Worm (Caenorhabditis elegans) whole organism, young adult: ENCODE measurements around the gene W09C2.8.
"Not testable (repeated sequence)": the region's sequence is repeated elsewhere in the genome, so short reads cannot be mapped to it uniquely, and the experiment has no call there.

Source experiments
- B0261.1 ChIP-seq: sonication (generic microtip); optimal IDR thresholded peaks from 2 replicates; lab custom pipeline; 2016; ENCODE audit warnings: mild to moderate bottlenecking, missing genetic modification characterization, moderate library complexity, missing compliant biosample characterization
- C17E4.6 ChIP-seq: fragments of 200-800 bp; sonication (Bioruptor generic); IDR thresholded peaks from 2 replicates; pipeline ENCODE4 v1.3.6; 2022; ENCODE audit warnings: missing genetic modification reagents, missing genetic modification characterization, missing compliant biosample characterization
- F23B12.7 ChIP-seq: sonication (generic microtip); optimal IDR thresholded peaks from 2 replicates; lab custom pipeline; 2017; ENCODE audit warnings: missing genetic modification characterization, mild to moderate bottlenecking, missing compliant biosample characterization, antibody characterized with exemption, moderate library complexity; ENCODE audit not compliant: insufficient read depth
- F49E8.2 ChIP-seq: sonication (generic microtip); optimal IDR thresholded peaks from 3 replicates; lab custom pipeline; 2017; ENCODE audit warnings: missing genetic modification characterization, mild to moderate bottlenecking, missing compliant biosample characterization, antibody characterized with exemption, moderate library complexity; ENCODE audit not compliant: insufficient read depth
- F57A8.1 ChIP-seq: fragments of 200-800 bp; sonication (Bioruptor generic); optimal IDR thresholded peaks from 2 replicates; lab custom pipeline; 2018; ENCODE audit warnings: mild to moderate bottlenecking, missing genetic modification characterization, moderate library complexity, missing compliant biosample characterization
- T26A5.8 ChIP-seq: sonication (generic microtip); optimal IDR thresholded peaks from 2 replicates; lab custom pipeline; 2016; ENCODE audit warnings: missing genetic modification characterization, missing compliant biosample characterization
- Y53F4B.3 ChIP-seq: fragments of 200-800 bp; sonication (Bioruptor generic); IDR thresholded peaks from 2 replicates; pipeline ENCODE4 v1.3.6; 2022; ENCODE audit warnings: missing genetic modification reagents, missing genetic modification characterization, missing compliant biosample characterization
- aptf-3 ChIP-seq: fragments of 200-800 bp; sonication (Bioruptor generic); IDR thresholded peaks from 2 replicates; pipeline ENCODE4 v1.3.6; 2022; ENCODE audit warnings: missing genetic modification characterization, missing compliant biosample characterization
- athp-1 ChIP-seq: sonication (generic microtip); optimal IDR thresholded peaks from 2 replicates; lab custom pipeline; 2017; ENCODE audit warnings: mild to moderate bottlenecking, missing genetic modification characterization, missing compliant biosample characterization
- attf-3 ChIP-seq: fragments of 200-800 bp; sonication (Bioruptor generic); conservative IDR thresholded peaks from 2 replicates; pipeline ENCODE4 v1.3.6; 2022; ENCODE audit warnings: missing genetic modification reagents, missing genetic modification characterization, missing compliant biosample characterization
- ccch-3 ChIP-seq: fragments of 200-800 bp; sonication (Bioruptor generic); optimal IDR thresholded peaks from 2 replicates; lab custom pipeline; 2018; ENCODE audit warnings: mild to moderate bottlenecking, missing genetic modification characterization, missing compliant biosample characterization
- cebp-1 ChIP-seq, 2 experiments: fragments of 200-800 bp in 1 of 2; sonication (Bioruptor generic) in 1 of 2; sonication (generic microtip) in 1 of 2; IDR thresholded peaks in 1 of 2; optimal IDR thresholded peaks in 1 of 2; 2 replicates each; pipeline versions ENCODE4 v1.3.6 to Lab custom; 2017 to 2022; ENCODE audit warnings: missing compliant biosample characterization in 2 of 2, missing genetic modification characterization in 2 of 2, mild to moderate bottlenecking in 1 of 2, missing genetic modification reagents in 1 of 2, moderate library complexity in 1 of 2
- ceh-27 ChIP-seq: fragments of 200-800 bp; sonication (Bioruptor generic); optimal IDR thresholded peaks from 2 replicates; lab custom pipeline; 2018; ENCODE audit warnings: mild to moderate bottlenecking, missing genetic modification characterization, moderate library complexity, missing compliant biosample characterization
- ceh-40 ChIP-seq: fragments of 200-800 bp; sonication (Bioruptor generic); IDR thresholded peaks from 2 replicates; pipeline ENCODE4 v1.3.6; 2022; ENCODE audit warnings: missing genetic modification characterization, missing compliant biosample characterization
- ceh-58 ChIP-seq: fragments of 200-800 bp; sonication (Bioruptor generic); IDR thresholded peaks from 2 replicates; pipeline ENCODE4 v1.3.6; 2022; ENCODE audit warnings: missing genetic modification characterization, missing compliant biosample characterization
- ceh-79 ChIP-seq: sonication (generic microtip); optimal IDR thresholded peaks from 2 replicates; lab custom pipeline; 2017; ENCODE audit warnings: mild to moderate bottlenecking, missing genetic modification characterization, missing compliant biosample characterization
- ceh-91 ChIP-seq: fragments of 200-800 bp; sonication (Bioruptor generic); IDR thresholded peaks from 2 replicates; pipeline ENCODE4 v1.3.6; 2022; ENCODE audit warnings: missing genetic modification reagents, missing genetic modification characterization, missing compliant biosample characterization
- chd-7 ChIP-seq: sonication (generic microtip); optimal IDR thresholded peaks from 2 replicates; lab custom pipeline; 2016; ENCODE audit warnings: mild to moderate bottlenecking, missing genetic modification characterization, moderate library complexity, missing compliant biosample characterization
- dox-1 ChIP-seq: fragments of 200-800 bp; sonication (Bioruptor generic); IDR thresholded peaks from 2 replicates; pipeline ENCODE4 v1.3.6; 2022; ENCODE audit warnings: missing genetic modification reagents, missing genetic modification characterization, missing compliant biosample characterization
- dpl-1 ChIP-seq: fragments of 150-350 bp; optimal IDR thresholded peaks from 2 replicates; lab custom pipeline; 2014; ENCODE audit warnings: missing biosample characterization, missing genetic modification reagents, missing genetic modification characterization
- ekl-4 ChIP-seq: fragments of 200-800 bp; sonication (Bioruptor generic); IDR thresholded peaks from 2 replicates; pipeline ENCODE4 v1.3.6; 2022; ENCODE audit warnings: missing genetic modification reagents, missing genetic modification characterization, missing compliant biosample characterization
- ets-4 ChIP-seq: fragments of 200-800 bp; sonication (Bioruptor generic); optimal IDR thresholded peaks from 2 replicates; lab custom pipeline; 2018; ENCODE audit warnings: mild to moderate bottlenecking, missing genetic modification characterization, missing compliant biosample characterization
- fkh-3 ChIP-seq: sonication (generic microtip); optimal IDR thresholded peaks from 2 replicates; lab custom pipeline; 2016; ENCODE audit warnings: mild to moderate bottlenecking, missing genetic modification characterization, missing compliant biosample characterization
- gei-17 ChIP-seq: fragments of 200-800 bp; sonication (Bioruptor generic); optimal IDR thresholded peaks from 2 replicates; lab custom pipeline; 2018; ENCODE audit warnings: mild to moderate bottlenecking, missing genetic modification characterization, missing compliant biosample characterization
- hlh-12 ChIP-seq: sonication (generic microtip); optimal IDR thresholded peaks from 2 replicates; lab custom pipeline; 2016; ENCODE audit warnings: missing genetic modification characterization, missing compliant biosample characterization
- hmg-1.2 ChIP-seq: fragments of 200-800 bp; sonication (Bioruptor generic); IDR thresholded peaks from 2 replicates; pipeline ENCODE4 v1.3.6; 2022; ENCODE audit warnings: missing genetic modification reagents, missing genetic modification characterization, missing compliant biosample characterization
- hmg-20 ChIP-seq: fragments of 200-800 bp; sonication (Bioruptor generic); IDR thresholded peaks from 2 replicates; pipeline ENCODE4 v1.3.6; 2022; ENCODE audit warnings: missing genetic modification reagents, missing genetic modification characterization, missing compliant biosample characterization
- hsf-1 ChIP-seq: fragments of 200-800 bp; sonication (Bioruptor generic); IDR thresholded peaks from 2 replicates; pipeline ENCODE4 v1.3.6; 2022; ENCODE audit warnings: missing genetic modification reagents, missing genetic modification characterization, missing compliant biosample characterization
- lin-35 ChIP-seq, 3 experiments: fragments of 150-350 bp in 2 of 3; sonication (generic microtip) in 1 of 3; optimal IDR thresholded peaks; 2 replicates each; lab custom pipeline; 2014 to 2018; ENCODE audit warnings: missing biosample characterization in 3 of 3, missing genetic modification characterization in 3 of 3, missing genetic modification reagents in 3 of 3
- lin-40 ChIP-seq: sonication (generic microtip); optimal IDR thresholded peaks from 2 replicates; lab custom pipeline; 2016; ENCODE audit warnings: missing genetic modification characterization, mild to moderate bottlenecking, missing compliant biosample characterization, missing genotype, missing genetic modification reagents
- lin-54 ChIP-seq: fragments of 200-800 bp; sonication (Bioruptor generic); optimal IDR thresholded peaks from 2 replicates; lab custom pipeline; 2018; ENCODE audit warnings: mild to moderate bottlenecking, missing genetic modification characterization, missing compliant biosample characterization
- mcd-1 ChIP-seq: fragments of 200-800 bp; sonication (Bioruptor generic); IDR thresholded peaks from 2 replicates; pipeline ENCODE4 v1.3.6; 2022; ENCODE audit warnings: missing genetic modification reagents, missing genetic modification characterization, missing compliant biosample characterization
- nfya-1 ChIP-seq: sonication (generic microtip); optimal IDR thresholded peaks from 2 replicates; lab custom pipeline; 2017; ENCODE audit warnings: antibody characterized with exemption, missing compliant biosample characterization, missing genetic modification characterization, borderline replicate concordance; ENCODE audit not compliant: insufficient read depth
- nhr-80 ChIP-seq: sonication (generic microtip); optimal IDR thresholded peaks from 2 replicates; lab custom pipeline; 2016; ENCODE audit warnings: missing genetic modification characterization, missing compliant biosample characterization
- repo-1 ChIP-seq: sonication (generic microtip); optimal IDR thresholded peaks from 2 replicates; lab custom pipeline; 2017; ENCODE audit warnings: mild to moderate bottlenecking, missing genetic modification characterization, missing compliant biosample characterization
- snpc-1.3 ChIP-seq: sonication (generic microtip); optimal IDR thresholded peaks from 2 replicates; lab custom pipeline; 2017; ENCODE audit warnings: missing genetic modification characterization, mild to moderate bottlenecking, missing compliant biosample characterization, antibody characterized with exemption, moderate library complexity, missing genotype, missing genetic modification reagents; ENCODE audit not compliant: insufficient read depth
- snpc-3.4 ChIP-seq: sonication (generic microtip); optimal IDR thresholded peaks from 2 replicates; lab custom pipeline; 2017; ENCODE audit warnings: missing genetic modification characterization, mild to moderate bottlenecking, missing compliant biosample characterization, antibody characterized with exemption, moderate library complexity, missing genotype, missing genetic modification reagents
- tlf-1 ChIP-seq: fragments of 200-800 bp; sonication (Bioruptor generic); optimal IDR thresholded peaks from 2 replicates; lab custom pipeline; 2018; ENCODE audit warnings: mild to moderate bottlenecking, missing genetic modification characterization, missing compliant biosample characterization
- xnd-1 ChIP-seq: sonication (generic microtip); optimal IDR thresholded peaks from 2 replicates; lab custom pipeline; 2016; ENCODE audit warnings: missing genotype, missing genetic modification reagents, missing genetic modification characterization, missing compliant biosample characterization
- zim-3 ChIP-seq: sonication (generic microtip); optimal IDR thresholded peaks from 2 replicates; lab custom pipeline; 2017; ENCODE audit warnings: mild to moderate bottlenecking, missing genetic modification characterization, moderate library complexity, missing compliant biosample characterization
- ztf-26 ChIP-seq: sonication (generic microtip); optimal IDR thresholded peaks from 2 replicates; lab custom pipeline; 2017; ENCODE audit warnings: missing genetic modification characterization, missing compliant biosample characterization

W09C2.8 gene

DNA sequence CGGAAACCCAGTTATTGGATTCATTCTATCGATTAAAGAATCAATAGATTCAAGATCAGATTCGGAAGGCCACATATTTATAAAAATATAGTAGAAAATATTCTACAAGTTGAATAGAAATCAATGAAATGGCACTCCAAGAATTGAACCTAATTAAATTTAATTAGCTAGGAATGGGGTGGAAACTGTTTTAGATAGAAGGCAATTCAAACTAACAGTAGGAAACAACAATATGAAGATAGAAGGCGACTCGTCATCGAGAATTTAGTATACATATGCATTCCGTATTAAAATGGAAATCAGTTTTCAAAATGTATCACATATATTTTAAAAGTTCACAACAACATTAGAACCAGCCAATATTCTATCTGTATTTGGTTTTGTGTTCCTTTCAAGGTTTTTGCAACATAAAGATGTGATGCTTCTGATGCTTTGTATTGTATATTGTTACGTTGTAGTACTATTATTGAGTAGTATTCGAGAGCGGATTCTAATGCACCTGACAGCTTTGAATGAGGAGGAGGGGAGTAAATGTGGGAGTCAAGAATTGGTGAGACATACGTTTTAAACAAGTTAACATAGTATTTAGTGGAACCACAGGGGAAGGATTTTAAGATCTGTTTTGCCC, 28.3 kb downstream of the W09C2.8 start, which contains the start of the genes F27C8.3 and F27C8.2:
F27C8.3 (minus strand) TSS at position 101 of the 628 bp plus-strand sequence.
F27C8.2 (plus strand) TSS at position 578 of the 628 bp plus-strand sequence.
- not testable (repeated sequence) for TF ChIP-seq aptf-3 (GFP tag; lab: Robert Waterston, UW); ceh-27 (GFP tag; lab: Kevin White, UChicago); lin-40 (tag; lab: Kevin White, UChicago)

DNA sequence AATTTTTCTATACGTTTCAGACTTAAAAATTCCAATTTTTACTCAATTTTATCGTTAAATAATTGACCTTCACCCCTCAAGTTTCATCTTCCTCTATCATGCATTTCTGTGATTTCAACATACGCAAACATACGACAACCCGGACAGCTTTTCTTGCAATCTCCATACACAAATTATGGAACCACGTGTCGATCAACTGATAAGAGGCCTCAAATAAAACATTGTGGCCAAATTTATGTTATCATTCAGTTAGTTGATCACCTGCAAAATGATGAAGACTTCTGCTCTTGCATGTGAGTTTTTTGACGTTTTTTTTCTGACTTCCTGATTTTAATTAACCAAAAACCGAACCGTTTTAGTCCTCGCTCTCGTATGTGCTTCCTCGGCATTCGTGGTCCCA, 30.7 kb downstream of the W09C2.8 start, which contains the start of gene spp-18:
spp-18 (plus strand) TSS at position 257 of the 400 bp plus-strand sequence.
- TF ChIP-seq ccch-3 (no peak), ets-4 (GFP tag; lab: Kevin White, UChicago) (peak; percentile 75), hsf-1 (GFP tag; lab: Robert Waterston, UW) (no peak), nhr-80 (tag; lab: Kevin White, UChicago) (peak; percentile 87), cebp-1 (GFP tag; IDR thresholded peaks at IDR 0.05; lab: Robert Waterston, UW) (peak; percentile 68; the same call in 1 of the 2 replicates), cebp-1 (tag; optimal IDR thresholded peaks at IDR 0.05; lab: Kevin White, UChicago) (no peak), ceh-79 (no peak), xnd-1 (tag; lab: Kevin White, UChicago) (no peak), ztf-26 (tag; lab: Kevin White, UChicago) (no peak), zim-3 (tag; lab: Kevin White, UChicago) (no peak), dox-1 (GFP tag; lab: Robert Waterston, UW) (0 out of 2 replicates have a peak, but pooled peaks have one; percentile 37)

DNA sequence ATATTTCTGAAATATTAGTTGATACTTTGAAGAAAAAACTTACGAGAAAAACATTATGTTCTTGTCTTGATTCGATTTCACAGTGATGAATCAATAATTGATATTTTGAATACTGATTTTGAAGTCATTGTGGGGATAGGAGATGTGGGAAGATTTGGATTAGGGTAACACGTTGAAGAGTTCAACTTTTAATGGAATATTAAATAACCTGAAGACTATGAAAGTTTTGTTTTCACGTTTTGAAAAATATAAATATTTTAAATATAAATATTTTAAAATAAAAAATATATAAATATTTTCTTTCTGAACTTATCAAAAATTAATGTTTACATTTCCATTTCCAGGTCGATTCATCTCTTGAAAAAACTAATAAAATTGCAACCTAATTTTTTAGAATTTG, 31.8 kb downstream of the W09C2.8 start, which contains the start of gene pei-1:
pei-1 (minus strand) TSS at position 101 of the 400 bp plus-strand sequence.
- TF ChIP-seq B0261.1 (tag; lab: Kevin White, UChicago) (no peak), attf-3 (no peak), hmg-1.2 (GFP tag; lab: Robert Waterston, UW) (no peak), F57A8.1 (no peak), repo-1 (tag; lab: Kevin White, UChicago) (no peak), ekl-4 (GFP tag; lab: Robert Waterston, UW) (no peak), chd-7 (tag; lab: Kevin White, UChicago) (no peak), Y53F4B.3 (GFP tag; lab: Robert Waterston, UW) (no peak), snpc-1.3 (tag; lab: Kevin White, UChicago) (no peak), mcd-1 (no peak), athp-1 (tag; lab: Kevin White, UChicago) (no peak), snpc-3.4 (tag; lab: Kevin White, UChicago) (no peak), F23B12.7 (no peak), lin-40 (tag; lab: Kevin White, UChicago) (no peak), gei-17 (GFP tag; lab: Kevin White, UChicago) (no peak), hmg-20 (GFP tag; lab: Robert Waterston, UW) (no peak)
- TF ChIP-seq, all 124 proteins: peak for 0

DNA sequence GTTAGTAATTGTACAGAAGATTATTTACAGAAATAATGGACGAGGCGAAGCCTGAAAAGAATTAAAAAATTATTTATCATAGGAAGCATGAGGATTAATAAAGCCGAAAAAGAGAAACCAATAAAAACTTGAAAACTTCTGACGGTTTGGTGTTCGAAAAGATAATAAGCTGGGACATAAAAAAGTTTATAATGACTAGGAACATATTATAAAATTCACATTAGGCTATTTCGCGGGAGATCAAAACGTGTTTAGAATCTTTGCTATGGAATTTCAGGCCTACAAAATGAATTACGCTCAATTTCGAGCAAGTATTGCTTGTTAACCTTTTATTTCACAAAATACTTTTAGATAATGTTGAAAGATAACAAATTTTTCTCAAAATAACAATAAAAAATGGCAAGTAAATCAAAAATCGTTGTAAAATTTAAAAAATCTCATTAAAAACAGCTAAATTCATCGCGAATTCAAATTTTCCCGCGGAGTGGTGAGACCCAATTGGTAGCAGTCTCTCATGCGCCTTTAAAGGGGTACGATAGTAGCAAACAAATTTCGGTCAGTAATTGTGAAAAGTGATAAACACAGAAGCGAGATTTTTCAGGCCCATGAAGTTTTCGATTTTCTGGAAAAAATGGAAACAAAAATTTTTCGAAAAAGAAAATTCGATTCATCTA, 35.3 kb downstream of the W09C2.8 start, which contains the start of gene trcs-1:
trcs-1 (minus strand) TSS at position 51 of the 674 bp plus-strand sequence.
- TF ChIP-seq xnd-1 (tag; lab: Kevin White, UChicago) (peak; percentile 96), lin-54 (GFP tag; lab: Kevin White, UChicago) (peak; percentile 91), hlh-12 (tag; lab: Kevin White, UChicago) (no peak), ceh-40 (GFP tag; lab: Robert Waterston, UW) (no peak), ceh-58 (GFP tag; lab: Robert Waterston, UW) (no peak), dpl-1 (peak; percentile 83), fkh-3 (tag; lab: Kevin White, UChicago) (no peak), ztf-26 (tag; lab: Kevin White, UChicago) (no peak), ccch-3 (no peak), lin-35 (GFP tag; optimal IDR thresholded peaks at IDR 0.05; lab: Kevin White, UChicago) (peak in 1 of 3 experiments; percentile 47), ceh-91 (GFP tag; lab: Robert Waterston, UW) (peak; percentile 88), T26A5.8 (tag; lab: Kevin White, UChicago) (no peak), C17E4.6 (peak; percentile 49; the same call in 1 of the 2 replicates), F49E8.2 (tag; lab: Kevin White, UChicago) (peak; percentile 70), tlf-1 (GFP tag; lab: Kevin White, UChicago) (peak; percentile 73), nfya-1 (tag; lab: Kevin White, UChicago) (no peak)
